Fruit fly (Drosophila melanogaster): Measurements from ENCODE around the gene CG8087.

CG8087 gene

dm6 chr3R:14542038-14542437 lies 22.6 kb downstream of the CG8087 start (continued):
- TF ChIP-seq cwo (GFP tag; optimal IDR thresholded peaks at IDR 0.05) (peak; percentile 32), CG4282 (GFP tag; optimal IDR thresholded peaks at IDR 0.05) (no peak), CG10147 (GFP tag; optimal IDR thresholded peaks at IDR 0.05) (peak; percentile 47), zfh1 (GFP tag; IDR thresholded peaks at IDR 0.05) (no peak), CG34224 (GFP tag; IDR thresholded peaks at IDR 0.05; ENCODE audit: partially characterized antibody) (no peak), HLH4C (GFP tag; IDR thresholded peaks at IDR 0.05; ENCODE audit: partially characterized antibody) (no peak), pum (GFP tag; optimal IDR thresholded peaks at IDR 0.05) (no peak), CG11247 (GFP tag; IDR thresholded peaks at IDR 0.05) (no peak), Oli (tag; optimal IDR thresholded peaks at IDR 0.05) (peak; percentile 9), CG12219 (GFP tag; optimal IDR thresholded peaks at IDR 0.05) (no peak), Hr51 (GFP tag; optimal IDR thresholded peaks at IDR 0.05) (peak in 1 of 2 experiments; percentile 44), nmo (GFP tag; optimal IDR thresholded peaks at IDR 0.05) (no peak), CG15269 (tag; optimal IDR thresholded peaks at IDR 0.05) (peak; percentile 39), kah (GFP tag; optimal IDR thresholded peaks at IDR 0.05) (no peak), Opbp (GFP tag; IDR thresholded peaks at IDR 0.05; ENCODE audit: partially characterized antibody) (no peak), H15 (GFP tag; IDR thresholded peaks at IDR 0.05) (no peak), CG4820 (GFP tag; optimal IDR thresholded peaks at IDR 0.05) (peak; percentile 4), Asciz (GFP tag; optimal IDR thresholded peaks at IDR 0.05) (no peak), gsb-n (tag; optimal IDR thresholded peaks at IDR 0.05) (no peak), az2 (GFP tag; optimal IDR thresholded peaks at IDR 0.05) (no peak), CG8388 (GFP tag; optimal IDR thresholded peaks at IDR 0.05) (no peak), insv (GFP tag; optimal IDR thresholded peaks at IDR 0.05) (no peak), Atf6 (GFP tag; IDR thresholded peaks at IDR 0.05) (0 out of 2 replicates have a peak, but pooled peaks have one; percentile 34), CG33557 (GFP tag; optimal IDR thresholded peaks at IDR 0.05) (no peak), CG9727 (GFP tag; optimal IDR thresholded peaks at IDR 0.05) (peak; percentile 9), peb (GFP tag; IDR thresholded peaks at IDR 0.05) (no peak), eyg (GFP tag; optimal IDR thresholded peaks at IDR 0.05) (no peak), HLH54F (GFP tag; optimal IDR thresholded peaks at IDR 0.05) (no peak), CG30431 (GFP tag; optimal IDR thresholded peaks at IDR 0.05) (no peak), Hsf (GFP tag; optimal IDR thresholded peaks at IDR 0.05) (peak; percentile 12), slou (GFP tag; optimal IDR thresholded peaks at IDR 0.05) (no peak), Myb (GFP tag; optimal IDR thresholded peaks at IDR 0.05) (no peak), Max (GFP tag; optimal IDR thresholded peaks at IDR 0.05) (no peak), Rx (GFP tag; IDR thresholded peaks at IDR 0.05) (no peak), Fer3 (tag; optimal IDR thresholded peaks at IDR 0.05) (peak; percentile 40), Sox102F (GFP tag; optimal IDR thresholded peaks at IDR 0.05) (peak; percentile 37), CG3281 (GFP tag; optimal IDR thresholded peaks at IDR 0.05) (peak; percentile 18), CG2120 (GFP tag; optimal IDR thresholded peaks at IDR 0.05) (peak; percentile 37), kni (GFP tag; optimal IDR thresholded peaks at IDR 0.05) (no peak), lilli (GFP tag; optimal IDR thresholded peaks at IDR 0.05) (no peak), lbe (GFP tag; optimal IDR thresholded peaks at IDR 0.05) (no peak), CG7928 (GFP tag; optimal IDR thresholded peaks at IDR 0.05) (no peak), schlank (tag; optimal IDR thresholded peaks at IDR 0.05) (no peak), Sox100B (GFP tag; optimal IDR thresholded peaks at IDR 0.05) (no peak), sna (GFP tag; IDR thresholded peaks at IDR 0.05; ENCODE audit: partially characterized antibody) (no peak), psq (GFP tag; optimal IDR thresholded peaks at IDR 0.05) (no peak), trem (tag; optimal IDR thresholded peaks at IDR 0.05) (no peak), CG11695 (GFP tag; IDR thresholded peaks at IDR 0.05) (0 out of 3 replicates have a peak, but pooled peaks have one; percentile 38), CG14441 (GFP tag; IDR thresholded peaks at IDR 0.05) (no peak), CG15696 (tag; optimal IDR thresholded peaks at IDR 0.05) (no peak), gro (GFP tag; optimal IDR thresholded peaks at IDR 0.05) (peak; percentile 17)

All from whole organism, embryonic.